Worm (Caenorhabditis elegans) whole organism, L1 larva: ENCODE results near the gene mogs-1.

Experiments used
- nhr-11 ChIP-seq: fragments of 150-350 bp; optimal IDR thresholded peaks from 2 replicates; lab custom pipeline; 2014; ENCODE audit warnings: missing biosample characterization, missing genetic modification characterization
- nhr-47 ChIP-seq: sonication (generic microtip); optimal IDR thresholded peaks from 2 replicates; lab custom pipeline; 2016; ENCODE audit warnings: mild to moderate bottlenecking, missing genetic modification characterization, moderate library complexity, missing compliant biosample characterization
- nhr-77 ChIP-seq: fragments of 150-350 bp; optimal IDR thresholded peaks from 2 replicates; lab custom pipeline; 2014; ENCODE audit warnings: missing biosample characterization, missing genetic modification characterization
- pag-3 ChIP-seq: sonication (generic microtip); optimal IDR thresholded peaks from 2 replicates; lab custom pipeline; 2017; ENCODE audit warnings: missing genetic modification characterization, mild to moderate bottlenecking, missing compliant biosample characterization, antibody characterized with exemption, borderline replicate concordance; ENCODE audit not compliant: insufficient read depth
- ztf-11 ChIP-seq, 2 experiments: sonication (generic microtip); optimal IDR thresholded peaks; 2 replicates each; lab custom pipeline; 2016 to 2017; ENCODE audit warnings: missing genetic modification characterization in 2 of 2, missing biosample characterization in 1 of 2, missing compliant biosample characterization in 1 of 2

ce11 chrIV:11006868-11007267 is 14.9 kb downstream of the mogs-1 start:
- TF ChIP-seq pag-3 (tag; lab: Kevin White, UChicago): no peak
- no peak for TF ChIP-seq nhr-77 (tag; lab: Kevin White, UChicago)
- TF ChIP-seq nhr-11 (tag; lab: Kevin White, UChicago): no peak
- TF ChIP-seq ztf-11 (tag; optimal IDR thresholded peaks at IDR 0.05; lab: Kevin White, UChicago): no peak
- TF ChIP-seq nhr-47 (tag; lab: Kevin White, UChicago): no peak
